Fruit fly (Drosophila melanogaster) whole organism, pupa: ENCODE results near the gene CG6508.

Experiments used
- CG10348 ChIP-seq: fragments of 200-800 bp; sonication (Bioruptor generic); IDR thresholded peaks from 2 replicates; pipeline ENCODE4 v1.3.6; 2022; ENCODE audit warnings: missing biosample characterization, missing genetic modification characterization
- CG12605 ChIP-seq: fragments of 200-800 bp; sonication (Bioruptor generic); IDR thresholded peaks from 2 replicates; pipeline ENCODE4 v1.3.6; 2022; ENCODE audit warnings: missing biosample characterization, missing genetic modification characterization
- CG13204 ChIP-seq: fragments of 200-800 bp; sonication (Bioruptor generic); optimal IDR thresholded peaks from 2 replicates; lab custom pipeline; 2018; ENCODE audit warnings: missing biosample characterization, mild to moderate bottlenecking, missing genetic modification characterization, moderate library complexity
- CG14655 ChIP-seq: fragments of 200-800 bp; sonication (Bioruptor generic); optimal IDR thresholded peaks from 3 replicates; lab custom pipeline; 2017; ENCODE audit warnings: mild to moderate bottlenecking, missing biosample characterization, missing genetic modification reagents, missing genetic modification characterization
- CG15710 ChIP-seq: fragments of 200-800 bp; sonication (Bioruptor generic); optimal IDR thresholded peaks from 2 replicates; lab custom pipeline; 2018; ENCODE audit warnings: missing biosample characterization, mild to moderate bottlenecking, missing genetic modification characterization, moderate library complexity
- CG8159 ChIP-seq: fragments of 200-800 bp; sonication (Bioruptor generic); optimal IDR thresholded peaks from 3 replicates; lab custom pipeline; 2018; ENCODE audit warnings: missing biosample characterization, mild to moderate bottlenecking, missing genetic modification characterization, moderate library complexity
- CG8301 ChIP-seq: fragments of 200-800 bp; sonication (Bioruptor generic); optimal IDR thresholded peaks from 2 replicates; lab custom pipeline; 2018; ENCODE audit warnings: missing biosample characterization, mild to moderate bottlenecking, missing genetic modification characterization
- CG9948 ChIP-seq: fragments of 200-800 bp; sonication (Bioruptor generic); optimal IDR thresholded peaks from 2 replicates; lab custom pipeline; 2018; ENCODE audit warnings: missing biosample characterization, mild to moderate bottlenecking, missing genetic modification characterization, moderate library complexity
- Pif1A ChIP-seq: fragments of 200-800 bp; sonication (Bioruptor generic); optimal IDR thresholded peaks from 3 replicates; lab custom pipeline; 2016; ENCODE audit warnings: missing biosample characterization, missing genetic modification characterization
- Pif1B ChIP-seq: fragments of 200-800 bp; sonication (Bioruptor generic); optimal IDR thresholded peaks from 3 replicates; lab custom pipeline; 2016; ENCODE audit warnings: missing biosample characterization, missing genetic modification characterization
- Snoo ChIP-seq: fragments of 200-800 bp; sonication (Bioruptor generic); optimal IDR thresholded peaks from 3 replicates; lab custom pipeline; 2017; ENCODE audit warnings: missing biosample characterization, mild to moderate bottlenecking, missing genetic modification characterization, inconsistent platforms
- fd96Ca ChIP-seq: fragments of 200-800 bp; sonication (Bioruptor generic); IDR thresholded peaks from 3 replicates; pipeline ENCODE4 v1.3.6; 2022; ENCODE audit warnings: missing biosample characterization, missing genetic modification characterization

DNA sequence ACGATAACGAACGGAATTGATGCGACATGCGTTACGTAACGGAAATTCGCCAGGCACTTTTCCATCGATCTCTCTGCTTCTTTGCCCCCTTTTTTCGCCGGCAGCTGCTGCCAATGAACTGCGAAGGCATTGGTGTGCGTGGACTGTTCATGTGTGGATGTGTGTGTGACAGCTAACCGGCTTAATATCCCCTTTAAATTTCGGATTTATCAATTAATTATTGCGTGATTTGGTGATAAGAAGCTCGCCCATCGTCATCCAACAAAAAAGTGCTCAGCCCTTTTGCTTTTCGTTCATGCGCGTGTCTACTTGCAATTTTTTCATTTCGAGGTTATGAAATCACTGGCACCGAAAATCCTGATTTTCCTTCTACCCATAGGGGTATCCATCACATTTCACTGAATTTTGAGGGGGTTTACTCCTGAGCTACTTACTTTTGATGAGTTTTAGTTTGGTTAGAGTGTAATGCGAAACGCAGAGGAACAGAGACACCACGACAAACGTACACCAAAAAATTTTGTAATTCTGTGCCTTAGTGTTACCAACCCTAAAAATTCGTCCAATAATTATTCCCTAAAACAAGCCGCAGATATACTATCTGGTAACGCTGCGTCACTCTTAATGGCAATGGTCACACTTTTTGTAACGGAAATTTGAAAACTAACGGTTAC, 31.5 kb downstream of the CG6508 start, which contains the start of gene porin:
- TF ChIP-seq CG8159 (tag; lab: Kevin White, UChicago) (no peak), CG14655 (GFP tag; lab: Kevin White, UChicago) (no peak), Pif1B (GFP tag; lab: Kevin White, UChicago) (no peak), CG15710 (tag; lab: Kevin White, UChicago) (no peak), CG9948 (tag; lab: Kevin White, UChicago) (no peak), CG12605 (GFP tag; lab: Robert Waterston, UW) (no peak), CG10348 (no peak), Snoo (no peak), CG8301 (tag; lab: Kevin White, UChicago) (no peak), Pif1A (no peak), fd96Ca (no peak), CG13204 (GFP tag; lab: Kevin White, UChicago) (no peak)
